Fruit fly (Drosophila melanogaster): ENCODE results near the gene msi.

Gene msi

DNA sequence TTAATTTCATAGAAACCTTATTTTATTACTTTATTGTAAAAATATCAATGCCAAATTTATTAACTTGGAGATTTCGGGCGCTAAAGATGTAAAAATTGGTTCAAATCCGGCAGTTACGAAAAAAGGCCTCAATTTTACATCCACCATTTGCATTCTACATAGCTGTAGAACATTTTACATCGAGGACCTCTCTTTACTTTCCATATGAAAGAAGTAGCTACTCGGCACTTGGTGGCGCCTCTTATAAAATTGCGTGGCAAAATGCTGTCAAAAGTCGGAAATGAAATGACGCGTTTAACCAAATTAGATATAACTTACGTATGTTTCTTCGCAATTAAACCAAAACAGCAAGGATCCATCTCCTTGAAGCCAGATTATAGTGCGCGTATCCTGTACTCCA is 75.6 kb downstream of the msi start (continued):
- peak; percentile 3 for TF ChIP-seq CG1603 (tag; optimal IDR thresholded peaks at IDR 0.05)
- peak; percentile 71 for TF ChIP-seq phol (tag; optimal IDR thresholded peaks at IDR 0.05)
- TF ChIP-seq Taf1 (GFP tag; IDR thresholded peaks at IDR 0.05): no peak
- no peak; the same call in 1 of the 2 replicates for TF ChIP-seq NFAT (GFP tag; IDR thresholded peaks at IDR 0.05)
- TF ChIP-seq nerfin-2 (GFP tag; IDR thresholded peaks at IDR 0.05; ENCODE audit: partially characterized antibody): no peak
- no peak for TF ChIP-seq sc (optimal IDR thresholded peaks at IDR 0.05)
- TF ChIP-seq sc (GFP tag; optimal IDR thresholded peaks at IDR 0.05): no peak
- peak; percentile 74 for TF ChIP-seq sens (GFP tag)
- TF ChIP-seq h (optimal IDR thresholded peaks at IDR 0.05): no peak
- no peak for TF ChIP-seq unc-4 (GFP tag; IDR thresholded peaks at IDR 0.05; ENCODE audit: partially characterized antibody)
- peak; percentile 40; the same call in 1 of the 3 replicates for TF ChIP-seq CG16813 (GFP tag; IDR thresholded peaks at IDR 0.05; ENCODE audit: partially characterized antibody)
- TF ChIP-seq CG7745 (tag; optimal IDR thresholded peaks at IDR 0.05): no peak
- TF ChIP-seq CG2202 (tag; optimal IDR thresholded peaks at IDR 0.05): no peak
- TF ChIP-seq nmo (GFP tag; optimal IDR thresholded peaks at IDR 0.05): no peak
- no peak for TF ChIP-seq CG7987 (GFP tag; optimal IDR thresholded peaks at IDR 0.05)
- no peak for TF ChIP-seq ham (GFP tag; IDR thresholded peaks at IDR 0.05)
- TF ChIP-seq CG10147 (GFP tag; optimal IDR thresholded peaks at IDR 0.05): no peak
- TF ChIP-seq cwo (GFP tag; optimal IDR thresholded peaks at IDR 0.05): no peak
- no peak for TF ChIP-seq lilli (GFP tag; optimal IDR thresholded peaks at IDR 0.05)
- no peak for TF ChIP-seq CG8359 (GFP tag; optimal IDR thresholded peaks at IDR 0.05; ENCODE audit: borderline replicate concordance)
- TF ChIP-seq CG8944 (GFP tag; optimal IDR thresholded peaks at IDR 0.05): no peak
- peak; percentile 97 for TF ChIP-seq CG14965 (GFP tag; optimal IDR thresholded peaks at IDR 0.05; ENCODE audit: borderline replicate concordance)
- TF ChIP-seq so (GFP tag; IDR thresholded peaks at IDR 0.05): no peak
- TF ChIP-seq CG18599 (GFP tag; optimal IDR thresholded peaks at IDR 0.05): peak; percentile 27
- TF ChIP-seq CG17912 (GFP tag; optimal IDR thresholded peaks at IDR 0.05): no peak
- no peak for TF ChIP-seq croc (GFP tag; conservative IDR thresholded peaks at IDR 0.05)
- TF ChIP-seq lola (GFP tag; optimal IDR thresholded peaks at IDR 0.05): no peak
- TF ChIP-seq seq (GFP tag; IDR thresholded peaks at IDR 0.05): no peak
- no peak for TF ChIP-seq insv (GFP tag; optimal IDR thresholded peaks at IDR 0.05)
- TF ChIP-seq CG13287 (GFP tag; IDR thresholded peaks at IDR 0.05; ENCODE audit: partially characterized antibody): no peak
- TF ChIP-seq nom (GFP tag; optimal IDR thresholded peaks at IDR 0.05): no peak
- TF ChIP-seq bsh (GFP tag; optimal IDR thresholded peaks at IDR 0.05): no peak
- no peak for TF ChIP-seq slou (GFP tag; optimal IDR thresholded peaks at IDR 0.05)
- no peak for TF ChIP-seq Asciz (GFP tag; optimal IDR thresholded peaks at IDR 0.05)
- no peak for TF ChIP-seq hb (GFP tag; IDR thresholded peaks at IDR 0.05; ENCODE audit: partially characterized antibody)
- TF ChIP-seq maf-S (GFP tag; optimal IDR thresholded peaks at IDR 0.05): no peak
- TF ChIP-seq crc (GFP tag; optimal IDR thresholded peaks at IDR 0.05): no peak
- peak; percentile 2 for TF ChIP-seq Meics (GFP tag; optimal IDR thresholded peaks at IDR 0.05)
- TF ChIP-seq CG6854 (GFP tag; optimal IDR thresholded peaks at IDR 0.05): no peak
- TF ChIP-seq chinmo (GFP tag; IDR thresholded peaks at IDR 0.05; ENCODE audit: partially characterized antibody): no peak
- no peak for TF ChIP-seq inv (GFP tag; IDR thresholded peaks at IDR 0.05; ENCODE audit: partially characterized antibody)
- TF ChIP-seq HLHmδ (GFP tag; optimal IDR thresholded peaks at IDR 0.05): no peak
- TF ChIP-seq gcm2 (GFP tag; optimal IDR thresholded peaks at IDR 0.05): no peak
- no peak for TF ChIP-seq pum (GFP tag; optimal IDR thresholded peaks at IDR 0.05)
- no peak for TF ChIP-seq CG11398 (GFP tag; optimal IDR thresholded peaks at IDR 0.05)
- TF ChIP-seq fd102C (GFP tag; optimal IDR thresholded peaks at IDR 0.05): no peak
- no peak for TF ChIP-seq CG7928 (GFP tag; optimal IDR thresholded peaks at IDR 0.05)
- TF ChIP-seq run (tag; optimal IDR thresholded peaks at IDR 0.05): no peak
- TF ChIP-seq Scr (GFP tag; IDR thresholded peaks at IDR 0.05; ENCODE audit: partially characterized antibody): no peak
- TF ChIP-seq Nf-YB (GFP tag; optimal IDR thresholded peaks at IDR 0.05): no peak
